Worm (Caenorhabditis elegans): Measurements from ENCODE around the gene ttr-14.

ttr-14 gene

ce11 chrX:10766966-10767644 is 20.2 kb upstream of the ttr-14 start (continued):
- TF ChIP-seq madf-10 (tag; optimal IDR thresholded peaks at IDR 0.05) (no peak), madf-3 (GFP tag; IDR thresholded peaks at IDR 0.05) (no peak), ztf-3 (GFP tag; optimal IDR thresholded peaks at IDR 0.05) (no peak)

ce11 chrX:10767669-10768068 is 19.6 kb upstream of the ttr-14 start:
- peak; percentile 28 for TF ChIP-seq ceh-27 (GFP tag; optimal IDR thresholded peaks at IDR 0.05)
- no peak for TF ChIP-seq Y79H2A.3 (GFP tag; conservative IDR thresholded peaks at IDR 0.05)
- peak; percentile 17; the same call in 1 of the 2 replicates for TF ChIP-seq mcd-1 (GFP tag; IDR thresholded peaks at IDR 0.05)
- 0 out of 2 replicates have a peak, but pooled peaks have one; percentile 32 for TF ChIP-seq pbrm-1 (GFP tag; IDR thresholded peaks at IDR 0.05)

- TF ChIP-seq rpc-1 (optimal IDR thresholded peaks at IDR 0.05) (no peak), rpc-1 (tag; optimal IDR thresholded peaks at IDR 0.05) (no peak), Y53G8AR.9 (GFP tag; conservative IDR thresholded peaks at IDR 0.05) (no peak), ceh-91 (GFP tag; IDR thresholded peaks at IDR 0.05) (no peak), ama-1 (optimal IDR thresholded peaks at IDR 0.05) (no peak), ama-1 (GFP tag; optimal IDR thresholded peaks at IDR 0.05) (peak in 1 of 2 experiments; percentile 18), let-526 (GFP tag; IDR thresholded peaks at IDR 0.05) (no peak), unc-62 (GFP tag; optimal IDR thresholded peaks at IDR 0.05) (no peak), madf-6 (GFP tag; IDR thresholded peaks at IDR 0.05) (no peak), egl-44 (GFP tag; IDR thresholded peaks at IDR 0.05) (no peak), zfh-2 (GFP tag; conservative IDR thresholded peaks at IDR 0.05) (peak; percentile 53), Y79H2A.3 (GFP tag; conservative IDR thresholded peaks at IDR 0.05) (no peak), ceh-40 (GFP tag; IDR thresholded peaks at IDR 0.05) (no peak), egrh-3 (GFP tag; IDR thresholded peaks at IDR 0.05) (peak; percentile 28; the same call in 1 of the 2 replicates), rcor-1 (GFP tag; IDR thresholded peaks at IDR 0.05) (no peak), die-1 (tag; optimal IDR thresholded peaks at IDR 0.05) (no peak), somi-1 (GFP tag; optimal IDR thresholded peaks at IDR 0.05) (no peak), tbp1 (GFP tag; optimal IDR thresholded peaks at IDR 0.05) (no peak), lin-26 (GFP tag; IDR thresholded peaks at IDR 0.05) (0 out of 2 replicates have a peak, but pooled peaks have one; percentile 14), pbrm-1 (GFP tag; IDR thresholded peaks at IDR 0.05) (0 out of 2 replicates have a peak, but pooled peaks have one; percentile 10), F49E8.2 (tag; optimal IDR thresholded peaks at IDR 0.05; ENCODE audit: insufficient read depth) (no peak), unc-130 (GFP tag; optimal IDR thresholded peaks at IDR 0.05) (no peak), F57C9.4 (tag; optimal IDR thresholded peaks at IDR 0.05) (no peak), lin-40 (tag; optimal IDR thresholded peaks at IDR 0.05) (peak; percentile 4), aptf-2 (GFP tag; conservative IDR thresholded peaks at IDR 0.05) (no peak), nfyb-1 (GFP tag; IDR thresholded peaks at IDR 0.05) (no peak), ceh-79 (tag; optimal IDR thresholded peaks at IDR 0.05) (no peak), F39B2.1 (GFP tag; IDR thresholded peaks at IDR 0.05) (no peak), snpc-4 (GFP tag; optimal IDR thresholded peaks at IDR 0.05) (peak; percentile 47), snpc-4 (tag; optimal IDR thresholded peaks at IDR 0.05) (peak; percentile 49 to 75 (median 70)), sea-2 (GFP tag; IDR thresholded peaks at IDR 0.05) (no peak), nhr-120 (GFP tag; IDR thresholded peaks at IDR 0.05) (no peak), D2030.7 (GFP tag; IDR thresholded peaks at IDR 0.05) (no peak), Y56A3A.18 (GFP tag; IDR thresholded peaks at IDR 0.05) (no peak), mcd-1 (GFP tag; IDR thresholded peaks at IDR 0.05) (0 out of 2 replicates have a peak, but pooled peaks have one; percentile 11), hmg-20 (GFP tag; IDR thresholded peaks at IDR 0.05) (no peak), akir-1 (GFP tag; optimal IDR thresholded peaks at IDR 0.05) (no peak), ZK185.1 (tag; optimal IDR thresholded peaks at IDR 0.05; ENCODE audit: poor library complexity, severe bottlenecking) (peak; percentile 48)
Observed at ce11 chrX:10768289-10769153, 18.8 kb upstream of the ttr-14 start.
